Worm (Caenorhabditis elegans): Measurements from ENCODE around the gene flad-1.

The flad-1 gene

DNA sequence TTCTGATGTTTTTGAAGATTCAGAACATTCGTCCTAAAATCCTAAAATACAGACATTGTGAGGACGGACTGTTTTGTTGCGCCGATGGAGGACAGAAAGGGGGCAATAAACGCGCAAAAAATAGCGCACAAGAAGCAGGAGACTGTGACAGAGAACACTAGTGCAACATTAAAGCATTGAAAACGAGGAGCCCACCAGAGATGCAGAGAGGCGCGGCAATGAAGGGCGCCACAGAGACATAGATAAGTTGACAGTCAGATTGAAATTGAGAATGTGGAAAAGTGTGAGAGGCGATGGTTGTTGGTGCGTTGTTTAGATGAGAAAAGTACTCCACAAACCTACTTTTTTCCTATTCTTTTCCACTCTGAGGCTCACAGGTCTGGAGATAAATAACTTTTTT lies 31.0 kb downstream of the flad-1 start, which contains the start of gene aakg-5:
Gene aakg-5, minus strand, starts transcription at position 159 of the 400 bp plus-strand sequence.
- peak; percentile 62 for TF ChIP-seq K12H6.12 (tag; optimal IDR thresholded peaks at IDR 0.05)
- no peak for TF ChIP-seq F55B11.4 (tag; optimal IDR thresholded peaks at IDR 0.05; ENCODE audit: borderline replicate concordance, insufficient read depth)
- TF ChIP-seq cebp-1 (GFP tag; IDR thresholded peaks at IDR 0.05): peak; percentile 42; the same call in 1 of the 2 replicates
- no peak for TF ChIP-seq cebp-1 (tag; optimal IDR thresholded peaks at IDR 0.05)
- TF ChIP-seq let-607 (tag; optimal IDR thresholded peaks at IDR 0.05): peak in 1 of 2 experiments; percentile 28
- peak; percentile 29 for TF ChIP-seq ceh-27 (GFP tag; optimal IDR thresholded peaks at IDR 0.05)
- peak; percentile 42 for TF ChIP-seq attf-5 (GFP tag; optimal IDR thresholded peaks at IDR 0.05)
- peak; percentile 16 for TF ChIP-seq lin-54 (GFP tag; optimal IDR thresholded peaks at IDR 0.05)
- TF ChIP-seq madf-10 (tag; optimal IDR thresholded peaks at IDR 0.05): peak; percentile 22
- TF ChIP-seq ekl-4 (GFP tag; IDR thresholded peaks at IDR 0.05): peak; percentile 44; the same call in 1 of the 2 replicates
- no peak for TF ChIP-seq Y95B8A.8 (GFP tag; IDR thresholded peaks at IDR 0.05)
- TF ChIP-seq nfyb-1 (GFP tag; IDR thresholded peaks at IDR 0.05): 0 out of 2 replicates have a peak, but pooled peaks have one; percentile 35
- TF ChIP-seq ztf-18 (tag; optimal IDR thresholded peaks at IDR 0.05): no peak
- peak; percentile 35 for TF ChIP-seq tbp1 (GFP tag; optimal IDR thresholded peaks at IDR 0.05)
- peak; percentile 78 for TF ChIP-seq pha-4 (tag; optimal IDR thresholded peaks at IDR 0.05)
- peak; percentile 84 for TF ChIP-seq nhr-80 (tag; optimal IDR thresholded peaks at IDR 0.05)
- no peak for TF ChIP-seq akir-1 (GFP tag; optimal IDR thresholded peaks at IDR 0.05)
- no peak for TF ChIP-seq F57A8.1 (GFP tag; optimal IDR thresholded peaks at IDR 0.05)
- TF ChIP-seq gei-17 (GFP tag; optimal IDR thresholded peaks at IDR 0.05): peak; percentile 24
- TF ChIP-seq attf-3 (GFP tag; conservative IDR thresholded peaks at IDR 0.05): peak; percentile 28; the same call in 1 of the 2 replicates
- TF ChIP-seq snpc-4 (GFP tag; optimal IDR thresholded peaks at IDR 0.05): no peak
- peak in 1 of 4 experiments; percentile 64 for TF ChIP-seq snpc-4 (tag; optimal IDR thresholded peaks at IDR 0.05)
- TF ChIP-seq F23B12.7 (tag; optimal IDR thresholded peaks at IDR 0.05; ENCODE audit: insufficient read depth): no peak
- 0 out of 2 replicates have a peak, but pooled peaks have one; percentile 6 for TF ChIP-seq egl-18 (GFP tag; IDR thresholded peaks at IDR 0.05)
- TF ChIP-seq B0261.1 (tag; optimal IDR thresholded peaks at IDR 0.05): no peak
- no peak for TF ChIP-seq ceh-79 (tag; optimal IDR thresholded peaks at IDR 0.05)
- TF ChIP-seq chd-7 (tag; optimal IDR thresholded peaks at IDR 0.05): no peak
- peak in 1 of 3 experiments; percentile 32 for TF ChIP-seq lin-35 (GFP tag; optimal IDR thresholded peaks at IDR 0.05)
- TF ChIP-seq dox-1 (GFP tag; IDR thresholded peaks at IDR 0.05): peak; percentile 70
- TF ChIP-seq hmg-1.2 (GFP tag; IDR thresholded peaks at IDR 0.05): peak; percentile 91
- TF ChIP-seq lin-40 (tag; optimal IDR thresholded peaks at IDR 0.05): peak; percentile 77
- TF ChIP-seq dpff-1 (tag; optimal IDR thresholded peaks at IDR 0.05): no peak
- TF ChIP-seq Y56A3A.18 (GFP tag; IDR thresholded peaks at IDR 0.05): no peak
- 0 out of 2 replicates have a peak, but pooled peaks have one; percentile 16 for TF ChIP-seq egrh-3 (GFP tag; IDR thresholded peaks at IDR 0.05)

DNA sequence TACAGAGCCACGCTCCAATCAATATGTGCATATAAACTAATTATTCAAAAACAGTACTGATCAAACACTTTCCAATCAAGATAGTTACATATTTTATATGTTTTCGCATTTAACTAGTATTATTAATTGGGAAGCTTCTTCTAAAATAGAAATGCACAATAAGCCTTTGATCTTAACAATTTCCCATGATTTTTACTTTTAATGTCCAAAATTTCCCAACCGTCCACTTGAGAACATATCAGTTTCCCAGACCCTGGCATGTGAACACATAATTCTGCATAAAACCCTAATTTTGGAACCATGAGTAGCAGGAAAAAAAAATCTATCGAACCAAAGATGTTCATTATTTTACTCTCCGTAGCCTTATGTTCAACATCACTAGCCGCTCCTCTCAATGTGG lies 32.5 kb downstream of the flad-1 start, which contains the start of gene R53.8:
Gene R53.8, plus strand, starts transcription at position 301 of the 400 bp plus-strand sequence.
- TF ChIP-seq F52B5.7 (tag; optimal IDR thresholded peaks at IDR 0.05): no peak
- TF ChIP-seq hsf-1 (GFP tag; IDR thresholded peaks at IDR 0.05): no peak
- TF ChIP-seq aptf-3 (GFP tag; IDR thresholded peaks at IDR 0.05): no peak
- no peak for TF ChIP-seq die-1 (tag; optimal IDR thresholded peaks at IDR 0.05)
- TF ChIP-seq T07F8.4 (tag; optimal IDR thresholded peaks at IDR 0.05): no peak
- no peak for TF ChIP-seq F22D6.2 (tag; optimal IDR thresholded peaks at IDR 0.05)
- no peak for TF ChIP-seq C06A6.2 (GFP tag; conservative IDR thresholded peaks at IDR 0.05)
- TF ChIP-seq ceh-100 (GFP tag; IDR thresholded peaks at IDR 0.05): no peak
- TF ChIP-seq egl-44 (GFP tag; IDR thresholded peaks at IDR 0.05): no peak
- TF ChIP-seq rpc-1 (optimal IDR thresholded peaks at IDR 0.05): no peak
- no peak for TF ChIP-seq rpc-1 (tag; optimal IDR thresholded peaks at IDR 0.05)
- no peak for TF ChIP-seq ceh-58 (GFP tag; IDR thresholded peaks at IDR 0.05)
- no peak for TF ChIP-seq rec-8 (tag; optimal IDR thresholded peaks at IDR 0.05)
- no peak for TF ChIP-seq unc-130 (GFP tag; optimal IDR thresholded peaks at IDR 0.05)
